Fruit fly (Drosophila melanogaster): Measurements from ENCODE around the gene CG4042.

CG4042 gene

dm6 chr3L:20809088-20809999 is 38.0 kb upstream of the CG4042 start, which contains the start of the genes CG3634 and HIPP1 (continued):
- no peak for TF ChIP-seq GATAe (GFP tag; conservative IDR thresholded peaks at IDR 0.05)
- TF ChIP-seq CG13296 (GFP tag; optimal IDR thresholded peaks at IDR 0.05), result no peak
- TF ChIP-seq Kr (GFP tag; optimal IDR thresholded peaks at IDR 0.05), result no peak
- TF ChIP-seq Hr51 (GFP tag; optimal IDR thresholded peaks at IDR 0.05), result no peak
- no peak for TF ChIP-seq D (optimal IDR thresholded peaks at IDR 0.05)
- TF ChIP-seq D (GFP tag; optimal IDR thresholded peaks at IDR 0.05), result no peak
- no peak for TF ChIP-seq tna (GFP tag; IDR thresholded peaks at IDR 0.05; ENCODE audit: partially characterized antibody)
- no peak for TF ChIP-seq CG9215 (GFP tag; IDR thresholded peaks at IDR 0.05)
- no peak for TF ChIP-seq trh (GFP tag; optimal IDR thresholded peaks at IDR 0.05)
- TF ChIP-seq Med (GFP tag), result peak; percentile 67
- no peak for TF ChIP-seq CG7745 (tag; optimal IDR thresholded peaks at IDR 0.05)
- no peak for TF ChIP-seq CG11085 (GFP tag; IDR thresholded peaks at IDR 0.05)
- no peak for TF ChIP-seq Ssrp (tag; optimal IDR thresholded peaks at IDR 0.05)
- TF ChIP-seq CG34422 (GFP tag; IDR thresholded peaks at IDR 0.05), result no peak
- TF ChIP-seq CG18599 (GFP tag; optimal IDR thresholded peaks at IDR 0.05), result no peak
- TF ChIP-seq fd96Cb (tag; optimal IDR thresholded peaks at IDR 0.05), result no peak
- TF ChIP-seq Gsc (GFP tag; IDR thresholded peaks at IDR 0.05), result no peak
- no peak for TF ChIP-seq ash1 (GFP tag; optimal IDR thresholded peaks at IDR 0.05)
- TF ChIP-seq ci (GFP tag; IDR thresholded peaks at IDR 0.05), result no peak
- no peak; the same call in 2 of the 3 replicates for TF ChIP-seq CG17361 (GFP tag; IDR thresholded peaks at IDR 0.05)
- no peak for TF ChIP-seq h (optimal IDR thresholded peaks at IDR 0.05)
- TF ChIP-seq Oli (tag; optimal IDR thresholded peaks at IDR 0.05), result no peak
- no peak for TF ChIP-seq Dip2 (GFP tag; IDR thresholded peaks at IDR 0.05)
- peak; percentile 10 for TF ChIP-seq CG13775 (GFP tag; optimal IDR thresholded peaks at IDR 0.05)
- peak; percentile 36 for TF ChIP-seq Nf-YB (GFP tag; optimal IDR thresholded peaks at IDR 0.05)
- no peak for TF ChIP-seq CG30431 (GFP tag; optimal IDR thresholded peaks at IDR 0.05)
- TF ChIP-seq CG30403 (GFP tag; optimal IDR thresholded peaks at IDR 0.05), result peak; percentile 34
- TF ChIP-seq hkb (optimal IDR thresholded peaks at IDR 0.05), result no peak
- no peak for TF ChIP-seq hkb (GFP tag; IDR thresholded peaks at IDR 0.05)
- TF ChIP-seq lmd (GFP tag; IDR thresholded peaks at IDR 0.05), result no peak
- peak; percentile 71 for TF ChIP-seq CG4617 (GFP tag; optimal IDR thresholded peaks at IDR 0.05; ENCODE audit: borderline replicate concordance)
- TF ChIP-seq Aef1 (GFP tag; IDR thresholded peaks at IDR 0.05), result no peak
- TF ChIP-seq HLH3B (GFP tag; IDR thresholded peaks at IDR 0.05), result no peak
- no peak for TF ChIP-seq sob (GFP tag; IDR thresholded peaks at IDR 0.05)
- no peak for TF ChIP-seq CG12769 (tag; optimal IDR thresholded peaks at IDR 0.05)
- TF ChIP-seq CG9932 (GFP tag; IDR thresholded peaks at IDR 0.05), result no peak
- TF ChIP-seq CG1647 (GFP tag; optimal IDR thresholded peaks at IDR 0.05), result no peak
- no peak for TF ChIP-seq cg (GFP tag; optimal IDR thresholded peaks at IDR 0.05)
- TF ChIP-seq usp (GFP tag; optimal IDR thresholded peaks at IDR 0.05), result no peak
- TF ChIP-seq CG9437 (GFP tag; optimal IDR thresholded peaks at IDR 0.05), result peak; percentile 39
- TF ChIP-seq Hr39 (optimal IDR thresholded peaks at IDR 0.05), result no peak
- 0 out of 3 replicates have a peak, but pooled peaks have one; percentile 14 for TF ChIP-seq CG11456 (GFP tag; IDR thresholded peaks at IDR 0.05)
- no peak for TF ChIP-seq Mes4 (GFP tag; optimal IDR thresholded peaks at IDR 0.05)
- TF ChIP-seq CG12299 (tag; optimal IDR thresholded peaks at IDR 0.05), result no peak

Data from whole organism, embryonic.